Worm (Caenorhabditis elegans) whole organism, midembryonic: ENCODE measurements around the gene ceph-41.

Experiments
- flt-1 ChIP-seq: fragments of 200-800 bp; sonication (Bioruptor generic); IDR thresholded peaks from 2 replicates; pipeline ENCODE4 v1.3.6; 2022; ENCODE audit warnings: missing genetic modification characterization, missing compliant biosample characterization
- ztf-29 ChIP-seq: fragments of 200-800 bp; sonication (Bioruptor generic); IDR thresholded peaks from 2 replicates; pipeline ENCODE4 v1.3.6; 2022; ENCODE audit warnings: missing genetic modification reagents, missing genetic modification characterization, missing compliant biosample characterization

- no peak for TF ChIP-seq flt-1 (GFP tag; lab: Robert Waterston, UW)
- TF ChIP-seq ztf-29 = no peak
Observed at ce11 chrIV:8112646-8113045, 14.4 kb upstream of the ceph-41 start.
